Worm (Caenorhabditis elegans) whole organism, young adult: Measurements from ENCODE around the gene Y45G5AM.3.

Experiments used
- B0261.1 ChIP-seq: sonication (generic microtip); optimal IDR thresholded peaks from 2 replicates; lab custom pipeline; 2016; ENCODE audit warnings: mild to moderate bottlenecking, missing genetic modification characterization, moderate library complexity, missing compliant biosample characterization
- B0336.3 ChIP-seq: fragments of 200-800 bp; sonication (Bioruptor generic); IDR thresholded peaks from 2 replicates; pipeline ENCODE4 v1.3.6; 2022; ENCODE audit warnings: missing genetic modification characterization, missing compliant biosample characterization
- F39B2.1 ChIP-seq: fragments of 200-800 bp; sonication (Bioruptor generic); IDR thresholded peaks from 2 replicates; pipeline ENCODE4 v1.3.6; 2022; ENCODE audit warnings: missing genetic modification reagents, missing genetic modification characterization, missing compliant biosample characterization
- F57C9.4 ChIP-seq: sonication (generic microtip); optimal IDR thresholded peaks from 2 replicates; lab custom pipeline; 2017; ENCODE audit warnings: mild to moderate bottlenecking, missing genetic modification characterization, missing compliant biosample characterization
- T07F8.4 ChIP-seq: sonication (generic microtip); optimal IDR thresholded peaks from 2 replicates; lab custom pipeline; 2016; ENCODE audit warnings: mild to moderate bottlenecking, missing genetic modification characterization, moderate library complexity, missing compliant biosample characterization
- Y79H2A.3 ChIP-seq: fragments of 200-800 bp; sonication (Bioruptor generic); conservative IDR thresholded peaks from 2 replicates; pipeline ENCODE4 v1.3.6; 2022; ENCODE audit warnings: missing genetic modification reagents, missing genetic modification characterization, missing compliant biosample characterization
- ets-4 ChIP-seq: fragments of 200-800 bp; sonication (Bioruptor generic); optimal IDR thresholded peaks from 2 replicates; lab custom pipeline; 2018; ENCODE audit warnings: mild to moderate bottlenecking, missing genetic modification characterization, missing compliant biosample characterization
- him-1 ChIP-seq: sonication (generic microtip); optimal IDR thresholded peaks from 2 replicates; lab custom pipeline; 2016; ENCODE audit warnings: missing genotype, missing genetic modification reagents, missing genetic modification characterization, missing compliant biosample characterization
- nfyb-1 ChIP-seq: fragments of 200-800 bp; sonication (Bioruptor generic); IDR thresholded peaks from 2 replicates; pipeline ENCODE4 v1.3.6; 2022; ENCODE audit warnings: missing genetic modification reagents, missing genetic modification characterization, missing compliant biosample characterization
- rec-8 ChIP-seq, 2 experiments: sonication (generic microtip); optimal IDR thresholded peaks; 2 replicates each; lab custom pipeline; 2016; ENCODE audit warnings: mild to moderate bottlenecking in 2 of 2, missing genetic modification characterization in 2 of 2, missing genetic modification reagents in 2 of 2, missing genotype in 2 of 2, missing biosample characterization in 1 of 2, missing compliant biosample characterization in 1 of 2, moderate library complexity in 1 of 2
- unc-62 ChIP-seq: fragments of 150-350 bp; optimal IDR thresholded peaks from 2 replicates; lab custom pipeline; 2014; ENCODE audit warnings: missing biosample characterization, missing genetic modification reagents, missing genetic modification characterization

DNA sequence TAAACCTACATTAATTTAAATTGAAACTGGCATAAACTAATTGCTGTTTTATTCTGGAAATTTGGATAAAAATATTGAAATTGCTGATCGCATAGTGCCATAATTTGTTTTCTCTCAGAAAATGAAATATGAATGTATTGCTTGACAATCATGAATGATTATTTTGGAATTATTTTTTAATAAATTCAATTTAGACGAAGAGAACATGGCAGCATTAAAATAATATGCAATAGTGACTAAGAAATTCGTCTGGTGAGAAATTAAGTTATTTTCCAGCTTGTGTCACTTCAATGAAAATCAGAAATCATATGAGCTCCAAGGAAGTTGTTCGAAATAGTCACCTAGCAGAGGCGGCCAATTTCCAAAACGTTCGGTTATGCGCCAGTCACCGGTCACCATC is 49.7 kb upstream of the Y45G5AM.3 start, which contains the start of gene srw-133:
- TF ChIP-seq nfyb-1 (no peak), T07F8.4 (no peak), Y79H2A.3 (GFP tag; lab: Robert Waterston, UW) (no peak), unc-62 (no peak), F57C9.4 (tag; lab: Kevin White, UChicago) (no peak), B0261.1 (tag; lab: Kevin White, UChicago) (no peak), B0336.3 (GFP tag; lab: Robert Waterston, UW) (no peak), ets-4 (GFP tag; lab: Kevin White, UChicago) (no peak), rec-8 (tag; optimal IDR thresholded peaks at IDR 0.05; lab: Kevin White, UChicago) (no peak), F39B2.1 (GFP tag; lab: Robert Waterston, UW) (no peak), him-1 (tag; lab: Kevin White, UChicago) (no peak)
